Fruit fly (Drosophila melanogaster) whole organism, pupa: ENCODE data around the gene Crag.

ENCODE experiments used
- CG10348 ChIP-seq: fragments of 200-800 bp; sonication (Bioruptor generic); IDR thresholded peaks from 2 replicates; pipeline ENCODE4 v1.3.6; 2022; ENCODE audit warnings: missing biosample characterization, missing genetic modification characterization
- CG4496 ChIP-seq: fragments of 200-800 bp; sonication (Bioruptor generic); IDR thresholded peaks from 3 replicates; pipeline ENCODE4 v1.3.6; 2022; ENCODE audit warnings: missing biosample characterization, missing genetic modification characterization
- CG8159 ChIP-seq: fragments of 200-800 bp; sonication (Bioruptor generic); optimal IDR thresholded peaks from 3 replicates; lab custom pipeline; 2018; ENCODE audit warnings: missing biosample characterization, mild to moderate bottlenecking, missing genetic modification characterization, moderate library complexity
- CG9948 ChIP-seq: fragments of 200-800 bp; sonication (Bioruptor generic); optimal IDR thresholded peaks from 2 replicates; lab custom pipeline; 2018; ENCODE audit warnings: missing biosample characterization, mild to moderate bottlenecking, missing genetic modification characterization, moderate library complexity
- EcR ChIP-seq: fragments of 200-800 bp; sonication (Bioruptor generic); optimal IDR thresholded peaks from 3 replicates; lab custom pipeline; 2019; ENCODE audit warnings: missing biosample characterization, missing genetic modification characterization, mild to moderate bottlenecking, moderate library complexity, missing genetic modification reagents
- Pif1A ChIP-seq: fragments of 200-800 bp; sonication (Bioruptor generic); optimal IDR thresholded peaks from 3 replicates; lab custom pipeline; 2016; ENCODE audit warnings: missing biosample characterization, missing genetic modification characterization

DNA sequence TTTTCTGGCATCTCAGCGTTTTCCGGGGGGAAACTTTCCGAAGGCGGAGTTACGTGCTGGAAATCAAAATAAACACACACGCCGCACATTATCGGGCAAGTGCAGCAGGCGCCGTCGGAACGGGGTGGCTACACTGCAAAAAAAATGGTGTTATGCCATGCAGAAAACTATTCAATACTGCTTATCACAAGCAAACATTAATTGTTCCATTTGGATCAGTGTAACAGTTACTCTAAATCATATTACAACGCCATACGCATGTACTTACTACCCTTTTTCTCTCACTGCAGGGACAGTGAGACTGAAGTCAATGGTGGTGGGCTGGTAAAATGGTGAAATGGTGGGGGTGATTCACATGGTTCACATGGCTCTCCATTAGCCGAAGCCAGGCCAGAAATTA, 35.3 kb downstream of the Crag start:
- no peak for TF ChIP-seq CG4496 (GFP tag; lab: Robert Waterston, UW)
- TF ChIP-seq EcR (GFP tag; lab: Kevin White, UChicago): no peak
- no peak for TF ChIP-seq CG8159 (tag; lab: Kevin White, UChicago)
- TF ChIP-seq CG10348 (GFP tag; lab: Robert Waterston, UW): no peak
- no peak for TF ChIP-seq Pif1A (GFP tag; lab: Kevin White, UChicago)
- TF ChIP-seq CG9948 (tag; lab: Kevin White, UChicago): no peak
